Worm (Caenorhabditis elegans) whole organism, L3 larva: ENCODE data around the gene pbo-4.

Experiments used
- ama-1 ChIP-seq: fragments of 150-350 bp; optimal IDR thresholded peaks from 2 replicates; lab custom pipeline; 2018
- ceh-28 ChIP-seq: fragments of 150-350 bp; optimal IDR thresholded peaks from 2 replicates; lab custom pipeline; 2014; ENCODE audit warnings: missing biosample characterization, missing genetic modification reagents, missing genetic modification characterization
- ceh-82 ChIP-seq: fragments of 150-350 bp; optimal IDR thresholded peaks from 2 replicates; lab custom pipeline; 2014; ENCODE audit warnings: missing biosample characterization, missing genetic modification characterization
- elt-1 ChIP-seq: fragments of 150-350 bp; optimal IDR thresholded peaks from 2 replicates; lab custom pipeline; 2014; ENCODE audit warnings: missing biosample characterization, missing genetic modification characterization
- elt-2 ChIP-seq: sonication (generic microtip); optimal IDR thresholded peaks from 2 replicates; lab custom pipeline; 2016; ENCODE audit warnings: missing genetic modification reagents, mild to moderate bottlenecking, missing genetic modification characterization, missing compliant biosample characterization
- lsy-12 ChIP-seq: sonication (generic microtip); optimal IDR thresholded peaks from 2 replicates; lab custom pipeline; 2016; ENCODE audit warnings: mild to moderate bottlenecking, missing genetic modification characterization, missing compliant biosample characterization
- mml-1 ChIP-seq: fragments of 150-350 bp; sonication (generic microtip); optimal IDR thresholded peaks from 3 replicates; lab custom pipeline; 2014; ENCODE audit warnings: missing biosample characterization, missing genetic modification characterization
- nhr-28 ChIP-seq: fragments of 150-350 bp; optimal IDR thresholded peaks from 2 replicates; lab custom pipeline; 2014; ENCODE audit warnings: missing biosample characterization, missing genetic modification characterization
- pha-4 ChIP-seq: fragments of 150-350 bp; optimal IDR thresholded peaks from 2 replicates; lab custom pipeline; 2014; ENCODE audit warnings: missing biosample characterization, missing genetic modification reagents, missing genetic modification characterization

- TF ChIP-seq nhr-28 (tag; lab: Kevin White, UChicago), result no peak
- TF ChIP-seq ama-1 (lab: Kevin White, UChicago), result no peak
- TF ChIP-seq elt-2, result no peak
- no peak for TF ChIP-seq ceh-82 (tag; lab: Kevin White, UChicago)
- no peak for TF ChIP-seq lsy-12
- TF ChIP-seq ceh-28, result no peak
- no peak for TF ChIP-seq pha-4 (tag; lab: Kevin White, UChicago)
- TF ChIP-seq mml-1, result no peak
- no peak for TF ChIP-seq elt-1
Observed at ce11 chrX:11003701-11004100, 49.8 kb downstream of the pbo-4 start.
